Worm (Caenorhabditis elegans) whole organism, L2 larva: ENCODE measurements around the gene inx-3.

ENCODE experiments used
- C34F6.9 ChIP-seq: fragments of 150-350 bp; optimal IDR thresholded peaks from 2 replicates; lab custom pipeline; 2014; ENCODE audit warnings: missing biosample characterization, missing genetic modification characterization
- F13H6.1 ChIP-seq: sonication (generic microtip); optimal IDR thresholded peaks from 2 replicates; lab custom pipeline; 2016; ENCODE audit warnings: missing genetic modification characterization, missing compliant biosample characterization
- R02D3.7 ChIP-seq: fragments of 150-350 bp; optimal IDR thresholded peaks from 2 replicates; lab custom pipeline; 2014; ENCODE audit warnings: missing biosample characterization, missing genetic modification characterization
- ZK546.5 ChIP-seq: sonication (generic microtip); optimal IDR thresholded peaks from 2 replicates; lab custom pipeline; 2017; ENCODE audit warnings: missing biosample characterization, missing genetic modification characterization
- alr-1 ChIP-seq: fragments of 150-350 bp; optimal IDR thresholded peaks from 2 replicates; lab custom pipeline; 2014; ENCODE audit warnings: missing biosample characterization, missing genetic modification characterization
- aly-2 ChIP-seq: fragments of 150-350 bp; optimal IDR thresholded peaks from 2 replicates; lab custom pipeline; 2014; ENCODE audit warnings: missing biosample characterization, missing genetic modification characterization
- ama-1 ChIP-seq: fragments of 150-350 bp; optimal IDR thresholded peaks from 2 replicates; lab custom pipeline; 2018; ENCODE audit warnings: inconsistent platforms
- blmp-1 ChIP-seq: sonication (generic microtip); optimal IDR thresholded peaks from 2 replicates; lab custom pipeline; 2017; ENCODE audit warnings: missing genetic modification characterization, mild to moderate bottlenecking, missing compliant biosample characterization, antibody characterized with exemption, moderate library complexity; ENCODE audit not compliant: insufficient read depth
- ceh-16 ChIP-seq: fragments of 150-350 bp; optimal IDR thresholded peaks from 2 replicates; lab custom pipeline; 2014; ENCODE audit warnings: missing biosample characterization, missing genetic modification characterization
- ceh-82 ChIP-seq: fragments of 150-350 bp; optimal IDR thresholded peaks from 2 replicates; lab custom pipeline; 2014; ENCODE audit warnings: missing biosample characterization, missing genetic modification characterization
- crh-2 ChIP-seq: sonication (generic microtip); optimal IDR thresholded peaks from 2 replicates; lab custom pipeline; 2017; ENCODE audit warnings: missing biosample characterization, missing genetic modification characterization
- dmd-4 ChIP-seq: sonication (generic microtip); optimal IDR thresholded peaks from 2 replicates; lab custom pipeline; 2017; ENCODE audit warnings: missing biosample characterization, missing genetic modification characterization
- elt-3 ChIP-seq: sonication (generic microtip); optimal IDR thresholded peaks from 2 replicates; lab custom pipeline; 2017; ENCODE audit warnings: missing biosample characterization, missing genetic modification characterization
- fos-1 ChIP-seq: fragments of 150-350 bp; optimal IDR thresholded peaks from 2 replicates; lab custom pipeline; 2014; ENCODE audit warnings: missing biosample characterization, missing genetic modification characterization
- gmeb-1 ChIP-seq: fragments of 150-350 bp; optimal IDR thresholded peaks from 2 replicates; lab custom pipeline; 2014; ENCODE audit warnings: missing biosample characterization, missing genetic modification characterization
- lin-11 ChIP-seq: fragments of 150-350 bp; sonication (generic microtip); optimal IDR thresholded peaks from 2 replicates; lab custom pipeline; 2014; ENCODE audit warnings: missing biosample characterization, missing genetic modification characterization, inconsistent platforms, mixed read lengths
- lin-13 ChIP-seq: fragments of 150-350 bp; optimal IDR thresholded peaks from 2 replicates; lab custom pipeline; 2014; ENCODE audit warnings: missing biosample characterization, missing genetic modification reagents, missing genetic modification characterization
- lin-39 ChIP-seq: fragments of 150-350 bp; optimal IDR thresholded peaks from 2 replicates; lab custom pipeline; 2014; ENCODE audit warnings: missing biosample characterization, missing genetic modification reagents, missing genetic modification characterization
- lsy-2 ChIP-seq, 2 experiments: fragments of 150-350 bp in 1 of 2; sonication (generic microtip) in 1 of 2; optimal IDR thresholded peaks; 2 replicates each; lab custom pipeline; 2014 to 2017; ENCODE audit warnings: missing biosample characterization in 2 of 2, missing genetic modification characterization in 2 of 2
- mab-5 ChIP-seq: fragments of 150-350 bp; optimal IDR thresholded peaks from 2 replicates; lab custom pipeline; 2014; ENCODE audit warnings: missing biosample characterization, missing genetic modification characterization
- mbf-1 ChIP-seq: sonication (generic microtip); optimal IDR thresholded peaks from 2 replicates; lab custom pipeline; 2017; ENCODE audit warnings: missing biosample characterization, missing genetic modification characterization
- mdl-1 ChIP-seq, 2 experiments: fragments of 150-350 bp in 1 of 2; sonication (generic microtip) in 1 of 2; optimal IDR thresholded peaks; 2 replicates each; lab custom pipeline; 2017; ENCODE audit warnings: missing biosample characterization in 2 of 2, missing genetic modification characterization in 2 of 2
- nhr-10 ChIP-seq: sonication (generic microtip); optimal IDR thresholded peaks from 2 replicates; lab custom pipeline; 2017; ENCODE audit warnings: missing biosample characterization, missing genetic modification characterization
- nhr-11 ChIP-seq: fragments of 150-350 bp; optimal IDR thresholded peaks from 2 replicates; lab custom pipeline; 2014; ENCODE audit warnings: missing biosample characterization, missing genetic modification characterization
- nhr-129 ChIP-seq: fragments of 150-350 bp; optimal IDR thresholded peaks from 2 replicates; lab custom pipeline; 2014; ENCODE audit warnings: missing biosample characterization, missing genetic modification characterization
- nhr-23 ChIP-seq: fragments of 150-350 bp; optimal IDR thresholded peaks from 2 replicates; lab custom pipeline; 2014; ENCODE audit warnings: missing biosample characterization, missing genetic modification reagents, missing genetic modification characterization
- nhr-237 ChIP-seq: fragments of 150-350 bp; optimal IDR thresholded peaks from 2 replicates; lab custom pipeline; 2014; ENCODE audit warnings: missing biosample characterization, missing genetic modification characterization
- nhr-25 ChIP-seq: fragments of 150-350 bp; sonication (generic microtip); optimal IDR thresholded peaks from 3 replicates; lab custom pipeline; 2014; ENCODE audit warnings: missing biosample characterization, missing genetic modification characterization
- nhr-6 ChIP-seq: fragments of 150-350 bp; optimal IDR thresholded peaks from 2 replicates; lab custom pipeline; 2014; ENCODE audit warnings: missing biosample characterization, missing genetic modification characterization
- nhr-77 ChIP-seq: fragments of 150-350 bp; optimal IDR thresholded peaks from 2 replicates; lab custom pipeline; 2014; ENCODE audit warnings: missing biosample characterization, missing genetic modification characterization
- peb-1 ChIP-seq: fragments of 150-350 bp; optimal IDR thresholded peaks from 2 replicates; lab custom pipeline; 2014; ENCODE audit warnings: missing biosample characterization, missing genetic modification characterization
- sem-4 ChIP-seq: fragments of 150-350 bp; optimal IDR thresholded peaks from 2 replicates; lab custom pipeline; 2014; ENCODE audit warnings: missing biosample characterization, missing genetic modification reagents, missing genetic modification characterization
- sma-3 ChIP-seq: sonication (generic microtip); optimal IDR thresholded peaks from 2 replicates; lab custom pipeline; 2016; ENCODE audit warnings: missing genetic modification reagents, missing genetic modification characterization, missing compliant biosample characterization
- sma-9 ChIP-seq, 2 experiments: fragments of 150-350 bp in 1 of 2; sonication (generic microtip) in 1 of 2; optimal IDR thresholded peaks; 2 replicates each; lab custom pipeline; 2014 to 2016; ENCODE audit warnings: missing genetic modification characterization in 2 of 2, mild to moderate bottlenecking in 1 of 2, missing biosample characterization in 1 of 2, missing compliant biosample characterization in 1 of 2, missing genetic modification reagents in 1 of 2, moderate library complexity in 1 of 2
- snpc-4 ChIP-seq: fragments of 150-350 bp; optimal IDR thresholded peaks from 2 replicates; lab custom pipeline; 2014; ENCODE audit warnings: missing biosample characterization, missing genetic modification characterization
- unc-39 ChIP-seq: fragments of 150-350 bp; optimal IDR thresholded peaks from 2 replicates; lab custom pipeline; 2014; ENCODE audit warnings: missing biosample characterization, missing genetic modification characterization
- unc-55 ChIP-seq: fragments of 150-350 bp; sonication (generic microtip); optimal IDR thresholded peaks from 3 replicates; lab custom pipeline; 2014; ENCODE audit warnings: missing biosample characterization, missing genetic modification reagents, missing genetic modification characterization
- unc-62 ChIP-seq: fragments of 150-350 bp; optimal IDR thresholded peaks from 2 replicates; lab custom pipeline; 2014; ENCODE audit warnings: missing biosample characterization, missing genetic modification reagents, missing genetic modification characterization
- zag-1 ChIP-seq: fragments of 150-350 bp; optimal IDR thresholded peaks from 2 replicates; lab custom pipeline; 2014; ENCODE audit warnings: missing biosample characterization, missing genetic modification characterization
- ztf-1 ChIP-seq: fragments of 200-800 bp; sonication (Bioruptor generic); conservative IDR thresholded peaks from 2 replicates; pipeline ENCODE4 v1.3.6; 2022; ENCODE audit warnings: missing genetic modification characterization, missing compliant biosample characterization
- ztf-11 ChIP-seq: sonication (generic microtip); optimal IDR thresholded peaks from 2 replicates; lab custom pipeline; 2017; ENCODE audit warnings: missing biosample characterization, missing genetic modification characterization
- ztf-4 ChIP-seq: fragments of 150-350 bp; optimal IDR thresholded peaks from 2 replicates; lab custom pipeline; 2014; ENCODE audit warnings: missing biosample characterization, missing genetic modification characterization

inx-3 gene

ce11 chrX:6015096-6015495, 19.1 kb downstream of the inx-3 start, which contains the start of gene C09B8.8:
TSS of gene C09B8.8 (plus strand) at chrX:6015492.
- TF ChIP-seq ztf-4 (tag; lab: Kevin White, UChicago) (no peak), aly-2 (tag; lab: Kevin White, UChicago) (no peak), R02D3.7 (tag; lab: Kevin White, UChicago) (no peak), sma-9 (GFP tag; optimal IDR thresholded peaks at IDR 0.05; lab: Kevin White, UChicago) (no peak), sma-9 (tag; optimal IDR thresholded peaks at IDR 0.05; lab: Kevin White, UChicago) (no peak), nhr-25 (peak; percentile 35), unc-62 (GFP tag; lab: Kevin White, UChicago) (no peak), fos-1 (tag; lab: Kevin White, UChicago) (no peak)

ce11 chrX:6019886-6020469, 24.0 kb downstream of the inx-3 start, which contains the start of gene C09B8.4:
TSS of gene C09B8.4 (minus strand) at chrX:6019936.
- TF ChIP-seq ztf-4 (tag; lab: Kevin White, UChicago) (no peak), nhr-129 (tag; lab: Kevin White, UChicago) (peak; percentile 61), blmp-1 (no peak), sma-9 (GFP tag; optimal IDR thresholded peaks at IDR 0.05; lab: Kevin White, UChicago) (peak; percentile 71), sma-9 (tag; optimal IDR thresholded peaks at IDR 0.05; lab: Kevin White, UChicago) (no peak), nhr-10 (no peak), crh-2 (tag; lab: Kevin White, UChicago) (peak; percentile 13), lsy-2 (tag; optimal IDR thresholded peaks at IDR 0.05; lab: Kevin White, UChicago) (peak in 1 of 2 experiments; percentile 26), F13H6.1 (peak; percentile 65)
- TF ChIP-seq, all 48 proteins: peak for 5

- TF ChIP-seq gmeb-1 (tag; lab: Kevin White, UChicago) (no peak), fos-1 (tag; lab: Kevin White, UChicago) (no peak)
These were observed 24.8 kb downstream of the inx-3 start for ce11 chrX:6020782-6021181.

- TF ChIP-seq mab-5 (no peak), ceh-82 (tag; lab: Kevin White, UChicago) (no peak), lin-11 (tag; lab: Kevin White, UChicago) (no peak), aly-2 (tag; lab: Kevin White, UChicago) (no peak), nhr-10 (no peak), peb-1 (no peak), ZK546.5 (tag; lab: Kevin White, UChicago) (no peak), mbf-1 (tag; lab: Kevin White, UChicago) (no peak), crh-2 (tag; lab: Kevin White, UChicago) (no peak)
These were observed 26.5 kb downstream of the inx-3 start, which contains the start of gene lelo-3 for ce11 chrX:6022469-6022868. TSS of gene lelo-3 (minus strand) at chrX:6022569.

ce11 chrX:6024977-6025376, 29.0 kb downstream of the inx-3 start:
- TF ChIP-seq R02D3.7 (tag; lab: Kevin White, UChicago) (no peak), ztf-4 (tag; lab: Kevin White, UChicago) (no peak), nhr-77 (tag; lab: Kevin White, UChicago) (no peak), ama-1 (lab: Kevin White, UChicago) (no peak), sma-3 (no peak), C34F6.9 (tag; lab: Kevin White, UChicago) (no peak), aly-2 (tag; lab: Kevin White, UChicago) (no peak), nhr-25 (no peak), ztf-1 (GFP tag; lab: Robert Waterston, UW) (no peak), nhr-23 (tag; lab: Kevin White, UChicago) (no peak), ceh-82 (tag; lab: Kevin White, UChicago) (no peak), ceh-16 (tag; lab: Kevin White, UChicago) (no peak), mab-5 (no peak), zag-1 (tag; lab: Kevin White, UChicago) (no peak), F13H6.1 (peak; percentile 10), elt-3 (tag; lab: Kevin White, UChicago) (no peak), lsy-2 (tag; optimal IDR thresholded peaks at IDR 0.05; lab: Kevin White, UChicago) (no peak), ztf-11 (tag; lab: Kevin White, UChicago) (no peak), snpc-4 (no peak), nhr-237 (tag; lab: Kevin White, UChicago) (no peak), mbf-1 (tag; lab: Kevin White, UChicago) (no peak), lin-11 (tag; lab: Kevin White, UChicago) (no peak), alr-1 (tag; lab: Kevin White, UChicago) (no peak), unc-39 (no peak), dmd-4 (tag; lab: Kevin White, UChicago) (no peak), lin-39 (tag; lab: Kevin White, UChicago) (no peak), blmp-1 (no peak), gmeb-1 (tag; lab: Kevin White, UChicago) (no peak), lin-13 (GFP tag; lab: Kevin White, UChicago) (no peak), nhr-6 (tag; lab: Kevin White, UChicago) (no peak), mdl-1 (tag; optimal IDR thresholded peaks at IDR 0.05; lab: Kevin White, UChicago) (no peak), ZK546.5 (tag; lab: Kevin White, UChicago) (no peak), unc-55 (GFP tag; lab: Kevin White, UChicago) (no peak), sem-4 (tag; lab: Kevin White, UChicago) (no peak), nhr-11 (no peak), peb-1 (no peak)
